Worm (Caenorhabditis elegans): ENCODE measurements around the gene pgp-9.

The pgp-9 gene

ce11 chrV:17714330-17714729 is 41.4 kb upstream of the pgp-9 start, which contains the start of gene twk-33:
Gene twk-33 (minus strand): TSS chrV:17714377.
- TF ChIP-seq aly-2 (tag; optimal IDR thresholded peaks at IDR 0.05) (no peak), unc-98 (GFP tag; IDR thresholded peaks at IDR 0.05) (no peak), hlh-4 (tag; optimal IDR thresholded peaks at IDR 0.05) (no peak), elt-2 (tag; optimal IDR thresholded peaks at IDR 0.05) (peak; percentile 96), nhr-90 (tag; optimal IDR thresholded peaks at IDR 0.05; ENCODE audit: poor library complexity) (no peak), ces-1 (GFP tag; optimal IDR thresholded peaks at IDR 0.05) (no peak), nhr-47 (tag; optimal IDR thresholded peaks at IDR 0.05) (no peak), elt-3 (tag; optimal IDR thresholded peaks at IDR 0.05) (peak in 1 of 6 experiments; percentile 63), rnt-1 (tag; optimal IDR thresholded peaks at IDR 0.05) (no peak), pqm-1 (tag; optimal IDR thresholded peaks at IDR 0.05) (peak; percentile 95), jun-1 (tag; optimal IDR thresholded peaks at IDR 0.05) (peak; percentile 49), tlp-1 (tag; optimal IDR thresholded peaks at IDR 0.05) (peak; percentile 40), fos-1 (tag; optimal IDR thresholded peaks at IDR 0.05) (no peak), ztf-11 (tag; optimal IDR thresholded peaks at IDR 0.05) (no peak), C16A3.4 (tag; optimal IDR thresholded peaks at IDR 0.05) (no peak), grh-1 (GFP tag; IDR thresholded peaks at IDR 0.05) (no peak), unc-86 (tag; optimal IDR thresholded peaks at IDR 0.05) (no peak), ceh-63 (GFP tag; optimal IDR thresholded peaks at IDR 0.05) (no peak), F16B12.6 (tag; optimal IDR thresholded peaks at IDR 0.05) (no peak)

- TF ChIP-seq unc-86 (tag; optimal IDR thresholded peaks at IDR 0.05): no peak
- TF ChIP-seq hlh-17 (GFP tag; optimal IDR thresholded peaks at IDR 0.05; ENCODE audit: borderline replicate concordance): no peak
- no peak for TF ChIP-seq ceh-82 (tag; optimal IDR thresholded peaks at IDR 0.05)
- no peak for TF ChIP-seq ama-1 (optimal IDR thresholded peaks at IDR 0.05)
- TF ChIP-seq nhr-28 (tag; optimal IDR thresholded peaks at IDR 0.05): no peak
- no peak for TF ChIP-seq zip-4 (GFP tag; optimal IDR thresholded peaks at IDR 0.05)
Observed at ce11 chrV:17718647-17719046, 37.0 kb upstream of the pgp-9 start, which contains the start of gene str-77. Gene str-77 (plus strand): TSS chrV:17718947.

- TF ChIP-seq mab-9 (GFP tag; IDR thresholded peaks at IDR 0.05): no peak
- TF ChIP-seq C04F5.9 (tag; optimal IDR thresholded peaks at IDR 0.05): no peak
- TF ChIP-seq Y116A8C.19 (tag; optimal IDR thresholded peaks at IDR 0.05; ENCODE audit: borderline replicate concordance): no peak
- peak; percentile 50 for TF ChIP-seq jun-1 (tag; optimal IDR thresholded peaks at IDR 0.05)
- no peak for TF ChIP-seq C34B4.2 (tag; optimal IDR thresholded peaks at IDR 0.05)
- no peak for TF ChIP-seq ces-1 (GFP tag; optimal IDR thresholded peaks at IDR 0.05)
- TF ChIP-seq ceh-82 (tag; optimal IDR thresholded peaks at IDR 0.05): no peak
- no peak for TF ChIP-seq dsc-1 (tag; optimal IDR thresholded peaks at IDR 0.05)
- TF ChIP-seq hpl-2 (GFP tag; optimal IDR thresholded peaks at IDR 0.05): no peak
- peak; percentile 98 for TF ChIP-seq elt-2 (tag; optimal IDR thresholded peaks at IDR 0.05)
- TF ChIP-seq pqm-1 (tag; optimal IDR thresholded peaks at IDR 0.05): peak; percentile 95
- peak in 1 of 2 experiments; percentile 46 for TF ChIP-seq lin-35 (GFP tag; optimal IDR thresholded peaks at IDR 0.05)
- TF ChIP-seq nhr-20 (tag; optimal IDR thresholded peaks at IDR 0.05): peak; percentile 45
- TF ChIP-seq alr-1 (tag; optimal IDR thresholded peaks at IDR 0.05; ENCODE audit: borderline replicate concordance): no peak
- TF ChIP-seq nhr-90 (tag; optimal IDR thresholded peaks at IDR 0.05; ENCODE audit: poor library complexity): peak; percentile 5
- peak in 1 of 2 experiments; percentile 0 for TF ChIP-seq lsy-2 (tag; optimal IDR thresholded peaks at IDR 0.05)
- TF ChIP-seq pag-3 (tag; optimal IDR thresholded peaks at IDR 0.05; ENCODE audit: borderline replicate concordance, insufficient read depth): no peak
- no peak for TF ChIP-seq nhr-11 (tag; optimal IDR thresholded peaks at IDR 0.05)
- TF ChIP-seq unc-130 (tag; optimal IDR thresholded peaks at IDR 0.05): no peak
- no peak for TF ChIP-seq isw-1 (GFP tag; IDR thresholded peaks at IDR 0.05)
- no peak for TF ChIP-seq egl-27 (tag; optimal IDR thresholded peaks at IDR 0.05)
- no peak for TF ChIP-seq lin-14 (GFP tag; optimal IDR thresholded peaks at IDR 0.05)
- TF ChIP-seq xbp-1 (tag; optimal IDR thresholded peaks at IDR 0.05): no peak
- no peak for TF ChIP-seq ztf-4 (tag; optimal IDR thresholded peaks at IDR 0.05)
- TF ChIP-seq nhr-76 (tag; optimal IDR thresholded peaks at IDR 0.05): no peak
- no peak for TF ChIP-seq sox-4 (tag; optimal IDR thresholded peaks at IDR 0.05)
- no peak for TF ChIP-seq nhr-84 (tag; optimal IDR thresholded peaks at IDR 0.05)
- TF ChIP-seq ceh-63 (GFP tag; optimal IDR thresholded peaks at IDR 0.05): no peak
- no peak for TF ChIP-seq dpl-1 (GFP tag; optimal IDR thresholded peaks at IDR 0.05)
- no peak for TF ChIP-seq mdl-1 (tag; optimal IDR thresholded peaks at IDR 0.05)
- TF ChIP-seq unc-86 (tag; optimal IDR thresholded peaks at IDR 0.05): no peak
- TF ChIP-seq nhr-28 (tag; optimal IDR thresholded peaks at IDR 0.05): no peak
- no peak for TF ChIP-seq hlh-17 (GFP tag; optimal IDR thresholded peaks at IDR 0.05; ENCODE audit: borderline replicate concordance)
- TF ChIP-seq vab-15 (tag; optimal IDR thresholded peaks at IDR 0.05): no peak
Observed at ce11 chrV:17721709-17722108, 34.0 kb upstream of the pgp-9 start.
